Worm (Caenorhabditis elegans): ENCODE measurements around the gene R08D7.4.

DNA sequence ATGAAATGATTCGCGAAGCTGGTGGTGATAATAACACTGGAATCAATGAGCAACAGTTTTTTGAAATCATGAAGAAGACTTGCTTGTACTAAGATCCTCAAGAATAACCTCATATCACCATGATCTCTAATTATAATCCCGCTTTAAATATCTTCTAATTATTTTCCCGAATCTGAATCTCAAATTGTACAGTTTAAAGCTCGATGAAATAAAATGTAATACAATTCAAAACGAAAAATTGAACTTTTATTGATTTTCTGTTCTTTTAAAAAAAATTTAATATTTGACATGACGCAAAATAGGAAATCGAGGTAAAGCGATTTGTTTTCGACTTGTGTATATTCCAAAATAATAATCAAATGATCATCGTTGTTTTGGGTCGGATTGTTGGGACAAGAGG lies 3.1 kb downstream of the R08D7.4 start:
- TF ChIP-seq flt-1 (GFP tag; IDR thresholded peaks at IDR 0.05) (no peak), tab-1 (GFP tag; IDR thresholded peaks at IDR 0.05) (no peak), cog-1 (tag; optimal IDR thresholded peaks at IDR 0.05) (no peak)

All from whole organism, midembryonic.